Fruit fly (Drosophila melanogaster): ENCODE data around the gene Sfp26Ad.

DNA sequence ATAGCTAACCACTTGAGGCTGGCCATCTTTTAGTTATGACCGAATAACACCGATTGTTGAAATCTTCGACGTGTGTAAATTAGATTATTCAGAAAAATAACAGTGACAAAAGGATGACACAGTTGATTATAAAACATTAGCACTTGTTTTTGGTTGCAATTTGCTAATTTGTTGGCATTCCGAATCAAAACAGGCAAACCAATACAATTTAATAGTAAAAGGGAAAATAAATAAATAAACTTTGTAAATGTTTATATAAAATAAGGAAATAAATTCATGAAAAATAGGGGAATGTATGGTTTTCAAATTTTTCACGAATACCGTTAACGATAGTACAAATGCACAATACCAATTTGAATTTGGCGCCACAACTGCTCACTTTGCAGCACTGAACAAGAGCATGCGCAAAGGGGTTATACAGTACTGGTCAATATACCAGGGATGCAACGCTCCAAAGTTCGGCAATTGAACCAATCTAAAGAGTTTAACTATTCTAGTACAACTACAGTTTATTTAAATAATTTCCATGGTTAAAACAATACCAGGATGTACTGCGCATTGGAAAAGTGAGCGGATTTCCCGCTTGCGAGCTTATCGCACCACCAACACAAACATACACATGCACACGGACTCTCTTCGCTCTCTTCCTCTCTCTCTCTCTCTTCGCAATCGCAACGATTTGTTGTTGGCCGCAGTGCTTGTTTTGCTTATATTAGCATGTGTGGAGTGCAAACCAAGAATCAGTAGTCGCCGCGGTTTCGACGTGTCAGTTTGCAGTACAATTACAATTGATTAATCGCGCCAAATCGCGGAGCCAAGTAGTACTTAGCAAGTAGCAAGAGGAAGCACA is at the start of gene Sfp26Ad, which contains the start of gene Gpdh1:
- TF ChIP-seq Pif1A (GFP tag; optimal IDR thresholded peaks at IDR 0.05) (peak; percentile 70), CG10348 (GFP tag; IDR thresholded peaks at IDR 0.05) (no peak), EcR (GFP tag; optimal IDR thresholded peaks at IDR 0.05) (peak; percentile 71)
